Worm (Caenorhabditis elegans): ENCODE data around the gene F32D8.15.
A peak's percentile ranks its signal among the peaks of the same experiment; 100 is the strongest.

F32D8.15 gene

DNA sequence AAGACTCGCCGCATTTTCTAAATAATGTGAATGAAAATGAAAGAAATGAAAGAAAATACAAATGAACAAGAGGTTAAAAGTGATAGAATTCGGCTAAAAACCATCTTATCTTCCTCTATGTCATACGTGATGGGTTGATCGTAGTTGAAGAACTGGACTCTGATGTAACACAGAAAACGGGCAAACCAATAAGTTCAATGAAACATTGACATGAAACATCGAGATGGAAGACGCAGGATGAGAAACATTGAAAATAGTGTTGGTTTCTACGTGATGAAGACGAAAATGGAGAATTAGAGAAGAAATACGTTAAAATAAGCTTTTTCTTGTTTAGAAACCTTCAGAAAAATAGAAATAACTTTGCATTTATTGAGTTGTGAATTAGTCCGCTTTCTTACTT lies 12.9 kb upstream of the F32D8.15 start, which contains the start of gene F32D8.12 (continued):
- no peak for TF ChIP-seq ztf-3 (GFP tag; optimal IDR thresholded peaks at IDR 0.05)
- no peak for TF ChIP-seq atf-7 (tag; optimal IDR thresholded peaks at IDR 0.05)
- no peak for TF ChIP-seq pha-4 (tag; optimal IDR thresholded peaks at IDR 0.05)
- TF ChIP-seq madf-6 (GFP tag; IDR thresholded peaks at IDR 0.05), result no peak
- TF ChIP-seq egl-44 (GFP tag; IDR thresholded peaks at IDR 0.05), result no peak
- no peak for TF ChIP-seq hrde-1 (tag; optimal IDR thresholded peaks at IDR 0.05; ENCODE audit: borderline replicate concordance)
- no peak for TF ChIP-seq tlf-1 (GFP tag; optimal IDR thresholded peaks at IDR 0.05)
- no peak for TF ChIP-seq lsy-27 (tag; optimal IDR thresholded peaks at IDR 0.05; ENCODE audit: borderline replicate concordance, insufficient read depth)
- no peak for TF ChIP-seq him-1 (tag; optimal IDR thresholded peaks at IDR 0.05)

DNA sequence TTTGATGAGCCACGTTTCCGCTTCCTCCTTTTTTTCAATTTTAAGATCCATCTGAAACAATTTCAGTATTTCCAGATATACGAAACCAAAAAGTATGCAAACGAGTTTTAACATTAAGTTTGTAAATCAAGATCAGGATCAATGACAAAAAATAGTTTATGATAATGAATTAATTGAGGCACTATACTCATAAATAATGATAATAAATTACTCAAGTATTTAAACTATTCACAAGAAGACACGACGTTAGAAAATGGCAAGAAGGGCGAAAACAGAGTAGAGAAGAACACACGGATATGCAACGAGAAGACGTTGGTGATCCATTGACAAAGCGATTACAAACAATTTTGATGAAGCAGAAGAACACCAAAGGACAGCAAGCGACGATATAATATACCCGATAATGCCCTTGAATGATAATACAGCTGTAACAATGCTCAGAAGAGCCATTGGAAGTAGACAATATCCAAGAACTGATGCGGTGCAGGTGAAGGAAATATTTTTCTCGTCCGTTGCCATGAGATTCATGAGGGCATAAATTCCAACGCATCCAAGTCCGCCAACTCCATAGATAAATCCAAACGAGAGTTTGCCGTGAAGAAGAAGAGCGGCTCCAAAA lies 10.2 kb upstream of the F32D8.15 start, which contains the start of gene F32D8.4:
TSS of gene F32D8.4 (minus strand) at position 51 of the 619 bp plus-strand sequence.
- TF ChIP-seq ztf-3 (GFP tag; optimal IDR thresholded peaks at IDR 0.05) (no peak), let-526 (GFP tag; IDR thresholded peaks at IDR 0.05) (no peak), attf-5 (GFP tag; optimal IDR thresholded peaks at IDR 0.05) (no peak), lsl-1 (GFP tag; optimal IDR thresholded peaks at IDR 0.05) (no peak), lir-1 (GFP tag; conservative IDR thresholded peaks at IDR 0.05) (no peak), hmg-20 (GFP tag; IDR thresholded peaks at IDR 0.05) (no peak), ZK185.1 (tag; optimal IDR thresholded peaks at IDR 0.05; ENCODE audit: poor library complexity, severe bottlenecking) (no peak), ets-4 (GFP tag; optimal IDR thresholded peaks at IDR 0.05) (no peak), F22D6.2 (tag; optimal IDR thresholded peaks at IDR 0.05) (no peak), athp-1 (tag; optimal IDR thresholded peaks at IDR 0.05) (no peak), ztf-25 (GFP tag; IDR thresholded peaks at IDR 0.05) (no peak), sdz-38 (tag; optimal IDR thresholded peaks at IDR 0.05) (no peak), atf-7 (tag; optimal IDR thresholded peaks at IDR 0.05) (no peak), let-607 (tag; optimal IDR thresholded peaks at IDR 0.05) (no peak), B0035.1 (tag; optimal IDR thresholded peaks at IDR 0.05) (no peak), Y79H2A.3 (GFP tag; conservative IDR thresholded peaks at IDR 0.05) (no peak), unc-130 (GFP tag; optimal IDR thresholded peaks at IDR 0.05) (no peak)

DNA sequence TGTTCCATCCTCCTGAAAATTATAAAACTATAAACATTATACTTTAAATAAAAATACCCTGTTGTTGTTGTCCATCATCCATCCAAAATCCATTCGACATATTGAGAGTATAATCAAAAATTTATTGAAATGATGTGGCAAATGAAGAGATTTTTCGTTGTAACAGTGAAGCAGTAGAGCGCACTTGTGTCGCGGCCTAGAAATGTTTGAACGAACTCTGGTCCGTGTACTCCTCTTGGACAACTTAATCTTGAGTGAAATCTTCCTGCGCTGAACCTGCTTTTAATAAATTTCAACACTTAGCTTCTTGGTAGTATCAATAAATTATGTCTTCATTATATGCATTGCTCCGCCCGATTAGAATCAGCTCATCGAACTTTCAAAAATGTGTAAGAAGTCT lies 9.2 kb upstream of the F32D8.15 start, which contains the start of the genes F32D8.14 and F32D8.5:
TSS of gene F32D8.14 (minus strand) at position 188 of the 400 bp plus-strand sequence.
TSS of gene F32D8.5 (plus strand) at position 200 of the 400 bp plus-strand sequence.
- TF ChIP-seq madf-3 (GFP tag; IDR thresholded peaks at IDR 0.05) (0 out of 2 replicates have a peak, but pooled peaks have one; percentile 38), tbp1 (GFP tag; optimal IDR thresholded peaks at IDR 0.05) (peak; percentile 43), K12H6.12 (tag; optimal IDR thresholded peaks at IDR 0.05) (peak; percentile 41), lin-35 (GFP tag; optimal IDR thresholded peaks at IDR 0.05) (peak in 1 of 3 experiments; percentile 76), madf-6 (GFP tag; IDR thresholded peaks at IDR 0.05) (peak; percentile 53; the same call in 1 of the 2 replicates), ztf-18 (tag; optimal IDR thresholded peaks at IDR 0.05) (peak; percentile 51), F37B4.10 (GFP tag; IDR thresholded peaks at IDR 0.05) (no peak), die-1 (tag; optimal IDR thresholded peaks at IDR 0.05) (no peak), ccch-3 (GFP tag; optimal IDR thresholded peaks at IDR 0.05) (peak; percentile 8), ceh-100 (GFP tag; IDR thresholded peaks at IDR 0.05) (no peak), nhr-80 (tag; optimal IDR thresholded peaks at IDR 0.05) (peak; percentile 32), ekl-4 (GFP tag; IDR thresholded peaks at IDR 0.05) (no peak), F33H1.4 (GFP tag; IDR thresholded peaks at IDR 0.05) (peak; percentile 28; the same call in 1 of the 2 replicates), efl-1 (GFP tag; optimal IDR thresholded peaks at IDR 0.05) (peak; percentile 43), C17E4.6 (GFP tag; IDR thresholded peaks at IDR 0.05) (no peak), hlh-26 (GFP tag; conservative IDR thresholded peaks at IDR 0.05) (no peak), lsl-1 (GFP tag; optimal IDR thresholded peaks at IDR 0.05) (peak; percentile 30), rec-8 (tag; optimal IDR thresholded peaks at IDR 0.05) (no peak), madf-8 (GFP tag; conservative IDR thresholded peaks at IDR 0.05) (no peak), B0035.1 (tag; optimal IDR thresholded peaks at IDR 0.05) (no peak), chd-7 (tag; optimal IDR thresholded peaks at IDR 0.05) (no peak), gei-17 (GFP tag; optimal IDR thresholded peaks at IDR 0.05) (no peak), ceh-58 (GFP tag; IDR thresholded peaks at IDR 0.05) (no peak), atf-7 (tag; optimal IDR thresholded peaks at IDR 0.05) (no peak), ceh-27 (GFP tag; optimal IDR thresholded peaks at IDR 0.05) (peak; percentile 84)

Measured in whole organism, young adult.